Worm (Caenorhabditis elegans): Measurements from ENCODE around the gene Y57G11B.8.

The Y57G11B.8 gene

ce11 chrIV:14614176-14614740, 35.8 kb upstream of the Y57G11B.8 start:
- no peak for TF ChIP-seq klf-2 (GFP tag; conservative IDR thresholded peaks at IDR 0.05)

ce11 chrIV:14613375-14613774, 34.9 kb upstream of the Y57G11B.8 start:
- TF ChIP-seq cog-1 (tag; optimal IDR thresholded peaks at IDR 0.05) (no peak), flt-1 (GFP tag; IDR thresholded peaks at IDR 0.05) (no peak), med-1 (GFP tag; optimal IDR thresholded peaks at IDR 0.05; ENCODE audit: insufficient read depth) (no peak), ref-1 (GFP tag; conservative IDR thresholded peaks at IDR 0.05) (no peak), ztf-29 (GFP tag; IDR thresholded peaks at IDR 0.05) (no peak), T22C8.4 (GFP tag; IDR thresholded peaks at IDR 0.05) (no peak), ztf-23 (GFP tag; IDR thresholded peaks at IDR 0.05) (no peak), tab-1 (GFP tag; IDR thresholded peaks at IDR 0.05) (no peak), klf-2 (GFP tag; conservative IDR thresholded peaks at IDR 0.05) (no peak)

ce11 chrIV:14612547-14613329, 34.2 kb upstream of the Y57G11B.8 start:
- no peak for TF ChIP-seq cog-1 (tag; optimal IDR thresholded peaks at IDR 0.05)
- no peak for TF ChIP-seq ztf-29 (GFP tag; IDR thresholded peaks at IDR 0.05)
- TF ChIP-seq T22C8.4 (GFP tag; IDR thresholded peaks at IDR 0.05) = no peak
- no peak for TF ChIP-seq ref-1 (GFP tag; conservative IDR thresholded peaks at IDR 0.05)
- no peak for TF ChIP-seq flt-1 (GFP tag; IDR thresholded peaks at IDR 0.05)
- no peak for TF ChIP-seq med-1 (GFP tag; optimal IDR thresholded peaks at IDR 0.05; ENCODE audit: insufficient read depth)
- no peak for TF ChIP-seq ztf-23 (GFP tag; IDR thresholded peaks at IDR 0.05)
- no peak for TF ChIP-seq tab-1 (GFP tag; IDR thresholded peaks at IDR 0.05)
- TF ChIP-seq klf-2 (GFP tag; conservative IDR thresholded peaks at IDR 0.05) = no peak

DNA sequence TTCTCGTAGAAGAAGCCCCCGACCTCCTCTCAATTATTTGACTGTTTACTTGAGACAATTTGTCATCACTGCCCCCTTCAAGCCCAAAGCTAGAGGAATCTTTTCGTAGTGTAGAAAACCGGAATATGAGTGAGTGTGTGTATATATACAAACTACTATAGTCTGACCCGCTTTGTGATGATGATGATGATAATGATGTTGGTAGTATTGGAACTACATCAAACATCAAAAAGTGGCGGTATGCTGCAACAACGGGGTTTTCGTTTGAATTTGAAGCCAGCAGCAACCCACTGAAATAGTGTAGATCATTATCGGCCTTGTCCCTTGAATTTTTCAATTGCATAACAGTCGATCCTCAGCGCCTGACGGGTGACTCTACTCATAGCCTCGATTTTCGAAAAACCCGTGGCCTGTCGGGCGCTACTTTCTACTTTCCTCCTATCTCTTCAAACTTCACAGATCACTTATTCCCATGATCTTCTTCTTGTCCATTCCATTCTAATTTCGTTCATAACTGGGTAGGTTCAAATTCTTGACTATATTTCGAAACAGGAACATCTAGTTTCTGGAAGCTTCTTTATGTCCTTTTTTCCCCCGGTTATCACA, 33.5 kb upstream of the Y57G11B.8 start:
- TF ChIP-seq ztf-29 (GFP tag; IDR thresholded peaks at IDR 0.05) = no peak; the same call in 1 of the 2 replicates
- no peak for TF ChIP-seq med-1 (GFP tag; optimal IDR thresholded peaks at IDR 0.05; ENCODE audit: insufficient read depth)
- no peak for TF ChIP-seq ztf-23 (GFP tag; IDR thresholded peaks at IDR 0.05)
- no peak for TF ChIP-seq klf-2 (GFP tag; conservative IDR thresholded peaks at IDR 0.05)
- no peak for TF ChIP-seq T22C8.4 (GFP tag; IDR thresholded peaks at IDR 0.05)
- no peak for TF ChIP-seq flt-1 (GFP tag; IDR thresholded peaks at IDR 0.05)
- TF ChIP-seq cog-1 (tag; optimal IDR thresholded peaks at IDR 0.05) = no peak
- TF ChIP-seq ref-1 (GFP tag; conservative IDR thresholded peaks at IDR 0.05) = no peak
- no peak for TF ChIP-seq tab-1 (GFP tag; IDR thresholded peaks at IDR 0.05)

DNA sequence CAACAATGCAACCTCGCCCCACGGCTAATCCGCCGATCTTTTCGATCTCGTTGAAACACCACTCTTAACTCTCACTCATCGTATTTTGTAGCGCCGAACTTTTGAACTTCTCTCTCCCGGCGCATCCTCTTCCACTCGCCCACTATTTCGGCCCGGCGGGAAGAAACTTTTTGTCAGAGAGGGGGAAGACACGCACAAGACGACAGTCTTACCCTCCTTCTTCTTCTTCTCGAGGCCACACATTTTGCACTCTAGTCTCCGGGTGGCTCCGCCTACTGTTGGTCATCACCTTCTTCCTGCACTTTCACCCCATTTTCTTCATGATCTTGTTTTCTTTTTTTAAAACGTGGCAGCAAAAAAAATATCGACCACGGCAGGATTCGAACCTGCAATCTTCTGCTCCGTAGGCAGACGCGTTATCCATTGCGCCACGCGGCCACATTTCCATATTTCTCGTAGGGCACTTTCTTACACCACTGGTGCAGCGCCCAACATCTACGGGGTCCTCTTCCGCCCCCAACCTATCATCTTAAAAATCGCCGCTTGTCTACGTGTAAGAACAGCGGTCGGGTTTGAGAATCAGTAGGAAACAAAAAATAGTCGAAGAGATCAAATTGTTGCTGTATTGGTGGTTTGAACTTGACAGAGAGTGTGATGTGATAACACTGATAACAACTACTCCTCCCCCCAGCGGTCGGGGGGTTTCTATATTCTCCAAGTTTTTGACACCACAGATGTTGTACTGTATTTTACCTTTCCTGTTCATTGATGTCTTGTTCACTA, 32.6 kb upstream of the Y57G11B.8 start:
- TF ChIP-seq tab-1 (GFP tag; IDR thresholded peaks at IDR 0.05) (no peak), T22C8.4 (GFP tag; IDR thresholded peaks at IDR 0.05) (no peak)

- TF ChIP-seq flt-1 (GFP tag; IDR thresholded peaks at IDR 0.05) = no peak
- no peak for TF ChIP-seq ztf-23 (GFP tag; IDR thresholded peaks at IDR 0.05)
- TF ChIP-seq med-1 (GFP tag; optimal IDR thresholded peaks at IDR 0.05; ENCODE audit: insufficient read depth) = no peak
- no peak for TF ChIP-seq cog-1 (tag; optimal IDR thresholded peaks at IDR 0.05)
- no peak for TF ChIP-seq T22C8.4 (GFP tag; IDR thresholded peaks at IDR 0.05)
- TF ChIP-seq ref-1 (GFP tag; conservative IDR thresholded peaks at IDR 0.05) = no peak
- TF ChIP-seq tab-1 (GFP tag; IDR thresholded peaks at IDR 0.05) = no peak
- TF ChIP-seq klf-2 (GFP tag; conservative IDR thresholded peaks at IDR 0.05) = no peak
- TF ChIP-seq ztf-29 (GFP tag; IDR thresholded peaks at IDR 0.05) = no peak
Measured at ce11 chrIV:14609774-14610173, 31.3 kb upstream of the Y57G11B.8 start.

ce11 chrIV:14608605-14609004, 30.1 kb upstream of the Y57G11B.8 start:
- TF ChIP-seq klf-2 (GFP tag; conservative IDR thresholded peaks at IDR 0.05) (no peak), ztf-29 (GFP tag; IDR thresholded peaks at IDR 0.05) (no peak)

- TF ChIP-seq ztf-29 (GFP tag; IDR thresholded peaks at IDR 0.05) (no peak), klf-2 (GFP tag; conservative IDR thresholded peaks at IDR 0.05) (no peak), ref-1 (GFP tag; conservative IDR thresholded peaks at IDR 0.05) (no peak), ztf-23 (GFP tag; IDR thresholded peaks at IDR 0.05) (no peak), med-1 (GFP tag; optimal IDR thresholded peaks at IDR 0.05; ENCODE audit: insufficient read depth) (no peak), cog-1 (tag; optimal IDR thresholded peaks at IDR 0.05) (no peak), tab-1 (GFP tag; IDR thresholded peaks at IDR 0.05) (no peak)
Measured at ce11 chrIV:14606469-14606868, 28.0 kb upstream of the Y57G11B.8 start.

- TF ChIP-seq ztf-23 (GFP tag; IDR thresholded peaks at IDR 0.05) (no peak), klf-2 (GFP tag; conservative IDR thresholded peaks at IDR 0.05) (no peak), cog-1 (tag; optimal IDR thresholded peaks at IDR 0.05) (no peak), ztf-29 (GFP tag; IDR thresholded peaks at IDR 0.05) (no peak), tab-1 (GFP tag; IDR thresholded peaks at IDR 0.05) (no peak), flt-1 (GFP tag; IDR thresholded peaks at IDR 0.05) (no peak), med-1 (GFP tag; optimal IDR thresholded peaks at IDR 0.05; ENCODE audit: insufficient read depth) (no peak), T22C8.4 (GFP tag; IDR thresholded peaks at IDR 0.05) (no peak), ref-1 (GFP tag; conservative IDR thresholded peaks at IDR 0.05) (no peak)
Measured at ce11 chrIV:14605143-14605542, 26.6 kb upstream of the Y57G11B.8 start.
